Fruit fly (Drosophila melanogaster): ENCODE measurements around the gene CG6830.

CG6830 gene

dm6 chr3R:11669017-11669953, 14.9 kb downstream of the CG6830 start:
- TF ChIP-seq bab1 (GFP tag; optimal IDR thresholded peaks at IDR 0.05) (peak; percentile 2), Hr96 (GFP tag; optimal IDR thresholded peaks at IDR 0.05) (no peak), ovo (GFP tag; optimal IDR thresholded peaks at IDR 0.05) (no peak)

dm6 chr3R:11665925-11666687, 18.0 kb downstream of the CG6830 start:
- TF ChIP-seq CG12768 (GFP tag; optimal IDR thresholded peaks at IDR 0.05) = peak; percentile 25
- no peak for TF ChIP-seq pad (GFP tag; optimal IDR thresholded peaks at IDR 0.05)
- peak; percentile 11 for TF ChIP-seq Mnt (GFP tag; optimal IDR thresholded peaks at IDR 0.05)
- TF ChIP-seq kay (GFP tag; ENCODE audit: borderline replicate concordance) = peak; percentile 88
- TF ChIP-seq CG33017 (tag; optimal IDR thresholded peaks at IDR 0.05) = no peak
- TF ChIP-seq Crg-1 (GFP tag; optimal IDR thresholded peaks at IDR 0.05) = no peak
- peak; percentile 53 for TF ChIP-seq cic (GFP tag; optimal IDR thresholded peaks at IDR 0.05)
- TF ChIP-seq CG7045 (GFP tag; optimal IDR thresholded peaks at IDR 0.05) = peak; percentile 8

- TF ChIP-seq bab1 (GFP tag; optimal IDR thresholded peaks at IDR 0.05) = peak; percentile 47
- TF ChIP-seq CG14711 (tag; optimal IDR thresholded peaks at IDR 0.05) = no peak
- no peak for TF ChIP-seq CG1620 (GFP tag; optimal IDR thresholded peaks at IDR 0.05)
- no peak for TF ChIP-seq cnc (optimal IDR thresholded peaks at IDR 0.05)
- TF ChIP-seq ovo (GFP tag; optimal IDR thresholded peaks at IDR 0.05) = no peak
Observed at dm6 chr3R:11665508-11665907, 18.6 kb downstream of the CG6830 start.

dm6 chr3R:11663441-11663840, 20.7 kb downstream of the CG6830 start:
- TF ChIP-seq Mnt (GFP tag; optimal IDR thresholded peaks at IDR 0.05) = no peak
- TF ChIP-seq CG14711 (tag; optimal IDR thresholded peaks at IDR 0.05) = no peak
- TF ChIP-seq CG11617 (GFP tag; optimal IDR thresholded peaks at IDR 0.05) = no peak
- no peak for TF ChIP-seq tj (GFP tag; optimal IDR thresholded peaks at IDR 0.05)
- TF ChIP-seq cic (GFP tag; optimal IDR thresholded peaks at IDR 0.05) = no peak
- no peak for TF ChIP-seq CG33017 (tag; optimal IDR thresholded peaks at IDR 0.05)
- TF ChIP-seq ovo (GFP tag; optimal IDR thresholded peaks at IDR 0.05) = no peak
- no peak for TF ChIP-seq pad (GFP tag; optimal IDR thresholded peaks at IDR 0.05)
- TF ChIP-seq kay (GFP tag; ENCODE audit: borderline replicate concordance) = no peak
- TF ChIP-seq Clk (GFP tag; optimal IDR thresholded peaks at IDR 0.05) = no peak
- no peak for TF ChIP-seq cnc (optimal IDR thresholded peaks at IDR 0.05)
- no peak for TF ChIP-seq CG7045 (GFP tag; optimal IDR thresholded peaks at IDR 0.05)
- TF ChIP-seq CG12768 (GFP tag; optimal IDR thresholded peaks at IDR 0.05) = no peak
- no peak for TF ChIP-seq CG1620 (GFP tag; optimal IDR thresholded peaks at IDR 0.05)

- no peak for TF ChIP-seq toe (GFP tag; optimal IDR thresholded peaks at IDR 0.05)
Observed at dm6 chr3R:11662617-11663016, 21.5 kb downstream of the CG6830 start.

- no peak for TF ChIP-seq CG7045 (GFP tag; optimal IDR thresholded peaks at IDR 0.05)
- TF ChIP-seq bab1 (GFP tag; optimal IDR thresholded peaks at IDR 0.05) = peak; percentile 77
Observed at dm6 chr3R:11661712-11662111, 22.4 kb downstream of the CG6830 start.

dm6 chr3R:11661187-11661586, 23.0 kb downstream of the CG6830 start:
- TF ChIP-seq cic (GFP tag; optimal IDR thresholded peaks at IDR 0.05) = no peak
- no peak for TF ChIP-seq ovo (GFP tag; optimal IDR thresholded peaks at IDR 0.05)
- no peak for TF ChIP-seq kay (GFP tag; ENCODE audit: borderline replicate concordance)
- peak; percentile 28 for TF ChIP-seq tj (GFP tag; optimal IDR thresholded peaks at IDR 0.05)

dm6 chr3R:11657786-11658193, 26.4 kb downstream of the CG6830 start:
- no peak for TF ChIP-seq Hr96 (GFP tag; optimal IDR thresholded peaks at IDR 0.05)
- no peak for TF ChIP-seq CG7101 (tag; optimal IDR thresholded peaks at IDR 0.05)
- no peak for TF ChIP-seq CG14711 (tag; optimal IDR thresholded peaks at IDR 0.05)
- TF ChIP-seq bab1 (GFP tag; optimal IDR thresholded peaks at IDR 0.05) = no peak
- no peak for TF ChIP-seq Clk (GFP tag; optimal IDR thresholded peaks at IDR 0.05)
- no peak for TF ChIP-seq CG12768 (GFP tag; optimal IDR thresholded peaks at IDR 0.05)
- TF ChIP-seq cic (GFP tag; optimal IDR thresholded peaks at IDR 0.05) = no peak
- TF ChIP-seq ovo (GFP tag; optimal IDR thresholded peaks at IDR 0.05) = no peak
- TF ChIP-seq kay (GFP tag; ENCODE audit: borderline replicate concordance) = no peak
- TF ChIP-seq CG1620 (GFP tag; optimal IDR thresholded peaks at IDR 0.05) = no peak
- no peak for TF ChIP-seq toe (GFP tag; optimal IDR thresholded peaks at IDR 0.05)
- no peak for TF ChIP-seq CG5204 (GFP tag; optimal IDR thresholded peaks at IDR 0.05)
- no peak for TF ChIP-seq CG7045 (GFP tag; optimal IDR thresholded peaks at IDR 0.05)
- no peak for TF ChIP-seq CG11617 (GFP tag; optimal IDR thresholded peaks at IDR 0.05)
- no peak for TF ChIP-seq pad (GFP tag; optimal IDR thresholded peaks at IDR 0.05)
- TF ChIP-seq tj (GFP tag; optimal IDR thresholded peaks at IDR 0.05) = no peak
- TF ChIP-seq CG33017 (tag; optimal IDR thresholded peaks at IDR 0.05) = no peak
- TF ChIP-seq Crg-1 (GFP tag; optimal IDR thresholded peaks at IDR 0.05) = no peak
